Worm (Caenorhabditis elegans) whole organism, L4/young adult: ENCODE measurements around the gene F39E9.6.

ENCODE experiments used
- dao-5 ChIP-seq: sonication (generic microtip); optimal IDR thresholded peaks from 2 replicates; lab custom pipeline; 2016; ENCODE audit warnings: missing genotype, missing genetic modification characterization, moderate library complexity, missing compliant biosample characterization
- him-1 ChIP-seq: sonication (generic microtip); optimal IDR thresholded peaks from 2 replicates; lab custom pipeline; 2016; ENCODE audit warnings: missing genotype, missing genetic modification reagents, missing genetic modification characterization, missing compliant biosample characterization

DNA sequence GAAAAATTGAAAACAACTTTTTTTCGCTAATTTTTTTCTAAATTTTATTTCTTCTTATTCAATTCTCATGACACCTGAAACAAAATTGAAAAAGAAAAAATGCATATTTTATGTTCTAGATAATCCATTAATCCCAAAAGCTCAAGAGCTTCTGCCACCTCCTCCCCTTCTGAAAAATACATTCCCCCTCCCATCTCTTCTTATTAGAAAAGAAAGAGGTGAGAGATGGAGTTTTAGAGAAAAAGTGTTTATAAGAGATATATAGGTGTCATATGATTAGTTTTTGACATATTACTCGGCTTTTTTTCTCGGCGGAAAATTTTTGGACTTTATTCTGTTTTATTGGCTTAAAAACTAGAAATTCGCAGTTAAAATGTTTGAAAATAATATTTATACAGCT is 42.7 kb downstream of the F39E9.6 start:
- no peak for TF ChIP-seq dao-5
- TF ChIP-seq him-1, result no peak
